Worm (Caenorhabditis elegans): Measurements from ENCODE around the gene ZK856.18.

DNA sequence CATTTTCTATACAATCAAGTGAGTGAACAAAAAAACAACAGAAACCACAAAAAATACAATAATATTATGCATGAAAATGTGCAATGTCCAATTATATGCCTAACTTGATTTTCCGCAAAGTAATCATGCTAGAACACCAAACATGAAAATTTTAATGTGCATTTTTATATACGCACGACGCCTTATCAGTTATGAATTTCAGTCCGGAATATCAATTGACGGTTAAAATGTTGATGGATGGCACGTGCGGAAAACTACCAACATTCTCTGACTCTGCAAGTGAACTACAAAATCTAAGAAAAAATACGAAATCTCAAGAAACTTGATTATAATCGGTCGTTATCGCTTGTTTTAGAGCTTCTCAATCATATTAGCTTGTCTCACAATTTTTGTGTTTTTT lies 25.8 kb downstream of the ZK856.18 start:
- TF ChIP-seq nhr-76 (tag; optimal IDR thresholded peaks at IDR 0.05) (no peak), pha-4 (GFP tag; IDR thresholded peaks at IDR 0.05) (no peak), pha-4 (tag; optimal IDR thresholded peaks at IDR 0.05) (no peak), mxl-3 (GFP tag; optimal IDR thresholded peaks at IDR 0.05) (no peak), ceh-82 (tag; optimal IDR thresholded peaks at IDR 0.05) (no peak), unc-130 (GFP tag; optimal IDR thresholded peaks at IDR 0.05) (no peak), dmd-8 (GFP tag; IDR thresholded peaks at IDR 0.05) (no peak), aly-2 (tag; optimal IDR thresholded peaks at IDR 0.05) (no peak), fkh-10 (GFP tag; optimal IDR thresholded peaks at IDR 0.05) (no peak), dmd-9 (GFP tag; IDR thresholded peaks at IDR 0.05) (no peak), daf-8 (GFP tag; IDR thresholded peaks at IDR 0.05) (no peak), jun-1 (tag; optimal IDR thresholded peaks at IDR 0.05) (no peak)

Data from whole organism, L4 larva.